Worm (Caenorhabditis elegans) whole organism, L1 larva: ENCODE data around the gene K09G1.1.

ENCODE experiments used
- efl-1 ChIP-seq, 4 experiments: fragments of 150-350 bp; optimal IDR thresholded peaks in 3 of 4; peaks in 1 of 4; 1 replicate in 1 of 4; 2 replicates in 3 of 4; lab custom pipeline; 2014; ENCODE audit warnings: missing biosample characterization in 2 of 4, missing genetic modification characterization in 2 of 4, missing genetic modification reagents in 2 of 4
- egl-27 ChIP-seq, 2 experiments: fragments of 150-350 bp in 1 of 2; sonication (generic microtip); optimal IDR thresholded peaks; 3 replicates each; lab custom pipeline; 2017 to 2018; ENCODE audit warnings: missing biosample characterization in 2 of 2, missing genetic modification characterization in 2 of 2, missing genetic modification reagents in 2 of 2
- mdl-1 ChIP-seq, 2 experiments: fragments of 150-350 bp; optimal IDR thresholded peaks; 2 replicates each; lab custom pipeline; 2014 to 2017; ENCODE audit warnings: missing biosample characterization in 2 of 2, missing genetic modification characterization in 2 of 2, inconsistent platforms in 1 of 2
- mef-2 ChIP-seq: fragments of 150-350 bp; optimal IDR thresholded peaks from 2 replicates; lab custom pipeline; 2014; ENCODE audit warnings: missing biosample characterization, missing genetic modification characterization
- rnt-1 ChIP-seq: sonication (generic microtip); optimal IDR thresholded peaks from 2 replicates; lab custom pipeline; 2016; ENCODE audit warnings: mild to moderate bottlenecking, missing genetic modification characterization, moderate library complexity, missing compliant biosample characterization
- sptf-1 ChIP-seq: fragments of 150-350 bp; optimal IDR thresholded peaks from 2 replicates; lab custom pipeline; 2014; ENCODE audit warnings: missing biosample characterization, missing genetic modification characterization
- sup-37 ChIP-seq: fragments of 200-800 bp; sonication (Bioruptor generic); optimal IDR thresholded peaks from 2 replicates; lab custom pipeline; 2018; ENCODE audit warnings: mild to moderate bottlenecking, missing genetic modification characterization, missing compliant biosample characterization

DNA sequence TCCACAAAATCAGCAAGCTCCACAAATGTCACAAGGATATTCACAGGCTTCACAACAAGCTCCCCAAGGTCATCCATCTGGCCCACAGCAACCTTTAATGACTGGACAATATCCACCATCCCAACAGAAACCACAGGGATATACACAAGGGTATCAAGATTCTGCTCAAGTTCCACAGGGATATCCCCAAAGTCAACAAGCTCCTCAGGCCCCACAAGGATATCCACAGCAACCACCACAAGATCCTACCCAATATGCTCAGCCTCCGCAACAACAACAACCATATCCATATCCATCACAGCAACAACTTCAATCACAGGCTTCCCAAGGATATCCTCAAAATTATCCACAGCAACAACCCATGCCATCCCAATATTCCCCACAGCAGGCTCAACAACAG is 33.3 kb downstream of the K09G1.1 start:
- no peak for TF ChIP-seq rnt-1 (tag; lab: Kevin White, UChicago)
- no peak for TF ChIP-seq sptf-1 (tag; lab: Kevin White, UChicago)
- no peak for TF ChIP-seq sup-37 (GFP tag; lab: Kevin White, UChicago)
- no peak for TF ChIP-seq mdl-1 (tag; optimal IDR thresholded peaks at IDR 0.05; lab: Kevin White, UChicago)
- no peak for TF ChIP-seq mef-2 (tag; lab: Kevin White, UChicago)
- no peak for TF ChIP-seq efl-1 (optimal IDR thresholded peaks at IDR 0.05; lab: Kevin White, UChicago)
- no peak for TF ChIP-seq efl-1 (GFP tag; optimal IDR thresholded peaks at IDR 0.05 in 1 of 2; lab: Kevin White, UChicago)
- TF ChIP-seq egl-27 (tag; optimal IDR thresholded peaks at IDR 0.05; lab: Kevin White, UChicago) = no peak
